Worm (Caenorhabditis elegans): ENCODE data around the gene acs-9.

DNA sequence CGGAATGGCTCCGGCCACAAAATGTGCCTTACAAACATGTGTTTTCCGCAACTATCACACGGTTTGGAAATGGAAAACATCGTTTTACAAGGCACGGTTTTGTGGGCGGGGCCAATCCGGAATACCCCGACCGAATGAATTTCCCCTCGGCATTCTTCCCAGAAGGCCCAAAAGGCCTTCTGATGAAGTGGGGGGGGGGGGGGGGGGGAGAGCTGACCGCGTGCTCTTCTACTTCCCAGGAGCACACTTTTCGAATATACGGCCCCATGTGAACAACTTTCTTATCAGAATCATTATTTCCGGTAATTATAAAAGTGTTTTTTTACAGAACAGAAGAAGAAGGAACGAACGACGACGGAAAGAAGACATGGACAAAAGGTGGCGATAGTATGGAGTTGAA is 3.7 kb upstream of the acs-9 start:
- TF ChIP-seq che-1 (tag; optimal IDR thresholded peaks at IDR 0.05) = no peak
- TF ChIP-seq lin-11 (tag; optimal IDR thresholded peaks at IDR 0.05) = no peak
- no peak for TF ChIP-seq madf-2 (tag; optimal IDR thresholded peaks at IDR 0.05)
- TF ChIP-seq ceh-34 (tag; optimal IDR thresholded peaks at IDR 0.05) = no peak
- no peak for TF ChIP-seq ceh-19 (GFP tag; optimal IDR thresholded peaks at IDR 0.05)
- TF ChIP-seq unc-55 (GFP tag; optimal IDR thresholded peaks at IDR 0.05) = no peak
- no peak for TF ChIP-seq K02D7.2 (tag; optimal IDR thresholded peaks at IDR 0.05)
- no peak for TF ChIP-seq ama-1 (optimal IDR thresholded peaks at IDR 0.05)
- no peak for TF ChIP-seq sox-2 (GFP tag; IDR thresholded peaks at IDR 0.05)
- no peak for TF ChIP-seq ttx-3 (tag; optimal IDR thresholded peaks at IDR 0.05)
- TF ChIP-seq tbx-2 (tag; optimal IDR thresholded peaks at IDR 0.05) = no peak
